Worm (Caenorhabditis elegans) whole organism, L3 larva: ENCODE measurements around the gene ssr-2.
A peak's percentile ranks its signal among the peaks of the same experiment; 100 is the strongest.

Source experiments
- ama-1 ChIP-seq: fragments of 150-350 bp; optimal IDR thresholded peaks from 2 replicates; lab custom pipeline; 2018
- mdl-1 ChIP-seq: fragments of 150-350 bp; optimal IDR thresholded peaks from 2 replicates; lab custom pipeline; 2014; ENCODE audit warnings: missing biosample characterization, missing genetic modification characterization
- nfya-1 ChIP-seq: sonication (generic microtip); optimal IDR thresholded peaks from 2 replicates; lab custom pipeline; 2017; ENCODE audit warnings: missing genetic modification characterization, mild to moderate bottlenecking, missing compliant biosample characterization, antibody characterized with exemption, moderate library complexity; ENCODE audit not compliant: insufficient read depth
- nhr-11 ChIP-seq: fragments of 150-350 bp; optimal IDR thresholded peaks from 2 replicates; lab custom pipeline; 2014; ENCODE audit warnings: missing biosample characterization, missing genetic modification characterization
- skn-1 ChIP-seq: fragments of 150-350 bp; optimal IDR thresholded peaks from 2 replicates; lab custom pipeline; 2014; ENCODE audit warnings: missing biosample characterization, missing genetic modification characterization
- snpc-4 ChIP-seq: fragments of 150-350 bp; optimal IDR thresholded peaks from 2 replicates; lab custom pipeline; 2014; ENCODE audit warnings: missing biosample characterization, missing genetic modification characterization
- unc-62 ChIP-seq: fragments of 150-350 bp; sonication (generic microtip); optimal IDR thresholded peaks from 4 replicates; lab custom pipeline; 2014; ENCODE audit warnings: missing biosample characterization, missing genetic modification reagents, missing genetic modification characterization

- no peak for TF ChIP-seq ama-1 (lab: Kevin White, UChicago)
- TF ChIP-seq unc-62: no peak
- peak; percentile 78 for TF ChIP-seq snpc-4 (tag; lab: Kevin White, UChicago)
- no peak for TF ChIP-seq mdl-1 (tag; lab: Kevin White, UChicago)
- peak; percentile 90 for TF ChIP-seq nfya-1 (tag; lab: Kevin White, UChicago)
- peak; percentile 57 for TF ChIP-seq nhr-11 (tag; lab: Kevin White, UChicago)
- TF ChIP-seq skn-1: peak; percentile 90
These were observed 17.9 kb downstream of the ssr-2 start, which contains the start of gene C14A11.9 for ce11 chrX:2809611-2810010.
